Worm (Caenorhabditis elegans): ENCODE measurements around the gene Y22D7AR.3.

Gene Y22D7AR.3

DNA sequence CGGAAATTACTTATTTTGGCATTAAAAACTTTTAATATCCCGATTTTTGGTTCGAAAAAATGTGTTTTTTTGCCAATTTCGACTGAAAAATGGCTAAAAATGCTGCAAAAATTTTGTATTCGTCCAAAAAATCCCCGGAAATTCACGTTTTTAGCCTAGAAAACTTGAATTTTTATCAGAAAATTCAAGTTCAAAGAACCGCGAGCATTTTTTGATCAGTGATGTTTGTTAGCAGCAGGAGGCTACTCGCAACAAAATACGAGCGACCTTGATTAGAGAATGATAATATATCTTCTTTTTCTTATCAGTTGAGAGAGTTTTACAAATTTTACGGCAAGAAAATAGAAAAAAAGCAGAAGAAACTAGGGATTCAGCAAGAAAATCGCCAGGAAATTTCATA, 43.3 kb downstream of the Y22D7AR.3 start:
- TF ChIP-seq Y116A8C.19 (tag; optimal IDR thresholded peaks at IDR 0.05; ENCODE audit: borderline replicate concordance), result no peak
- no peak for TF ChIP-seq sptf-1 (tag; optimal IDR thresholded peaks at IDR 0.05)
- no peak for TF ChIP-seq egl-13 (tag; optimal IDR thresholded peaks at IDR 0.05)
- TF ChIP-seq lsy-2 (tag; optimal IDR thresholded peaks at IDR 0.05), result peak in 1 of 2 experiments; percentile 7
- TF ChIP-seq dpl-1 (GFP tag; optimal IDR thresholded peaks at IDR 0.05), result no peak
- no peak for TF ChIP-seq nhr-85 (tag)
- no peak for TF ChIP-seq nhr-77 (tag; optimal IDR thresholded peaks at IDR 0.05)
- no peak for TF ChIP-seq ceh-63 (GFP tag; optimal IDR thresholded peaks at IDR 0.05)
- TF ChIP-seq ceh-82 (tag; optimal IDR thresholded peaks at IDR 0.05), result no peak
- TF ChIP-seq tlp-1 (tag; optimal IDR thresholded peaks at IDR 0.05), result no peak
- TF ChIP-seq fkh-10 (GFP tag; optimal IDR thresholded peaks at IDR 0.05), result no peak
- no peak for TF ChIP-seq irx-1 (tag; optimal IDR thresholded peaks at IDR 0.05)
- no peak for TF ChIP-seq isw-1 (GFP tag; IDR thresholded peaks at IDR 0.05)
- no peak for TF ChIP-seq hlh-17 (GFP tag; optimal IDR thresholded peaks at IDR 0.05; ENCODE audit: borderline replicate concordance)
- TF ChIP-seq fkh-8 (tag; optimal IDR thresholded peaks at IDR 0.05), result no peak
- TF ChIP-seq pqm-1 (tag; optimal IDR thresholded peaks at IDR 0.05), result no peak
- TF ChIP-seq F16B12.6 (tag; optimal IDR thresholded peaks at IDR 0.05), result no peak
- TF ChIP-seq nhr-12 (tag; optimal IDR thresholded peaks at IDR 0.05), result no peak
- TF ChIP-seq C04F5.9 (tag; optimal IDR thresholded peaks at IDR 0.05), result no peak
- TF ChIP-seq vab-15 (tag; optimal IDR thresholded peaks at IDR 0.05), result no peak
- TF ChIP-seq efl-1 (optimal IDR thresholded peaks at IDR 0.05), result no peak
- TF ChIP-seq efl-1 (GFP tag; optimal IDR thresholded peaks at IDR 0.05 in 1 of 2), result peak in 1 of 2 experiments; percentile 15
- TF ChIP-seq skn-1 (tag; optimal IDR thresholded peaks at IDR 0.05), result no peak
- TF ChIP-seq ceh-90 (tag; optimal IDR thresholded peaks at IDR 0.05), result no peak
- no peak for TF ChIP-seq C16A3.4 (tag; optimal IDR thresholded peaks at IDR 0.05)
- TF ChIP-seq sox-4 (tag; optimal IDR thresholded peaks at IDR 0.05), result no peak
- TF ChIP-seq nhr-20 (tag; optimal IDR thresholded peaks at IDR 0.05), result peak; percentile 46
- no peak for TF ChIP-seq nhr-47 (tag; optimal IDR thresholded peaks at IDR 0.05)
- no peak for TF ChIP-seq rnt-1 (tag; optimal IDR thresholded peaks at IDR 0.05)
- no peak for TF ChIP-seq lin-39 (tag; optimal IDR thresholded peaks at IDR 0.05)
- TF ChIP-seq nhr-84 (tag; optimal IDR thresholded peaks at IDR 0.05), result no peak
- TF ChIP-seq nhr-19 (GFP tag; conservative IDR thresholded peaks at IDR 0.05), result peak; percentile 42
- no peak for TF ChIP-seq C34B4.2 (tag; optimal IDR thresholded peaks at IDR 0.05)
- TF ChIP-seq lin-35 (GFP tag; optimal IDR thresholded peaks at IDR 0.05), result no peak
- peak; percentile 18 for TF ChIP-seq ztf-4 (tag; optimal IDR thresholded peaks at IDR 0.05)
- no peak for TF ChIP-seq aha-1 (tag; optimal IDR thresholded peaks at IDR 0.05)
- no peak for TF ChIP-seq nhr-11 (tag; optimal IDR thresholded peaks at IDR 0.05)
- no peak for TF ChIP-seq ceh-8 (GFP tag; optimal IDR thresholded peaks at IDR 0.05)
- no peak for TF ChIP-seq ets-5 (GFP tag; IDR thresholded peaks at IDR 0.05)
- no peak for TF ChIP-seq pag-3 (tag; optimal IDR thresholded peaks at IDR 0.05; ENCODE audit: borderline replicate concordance, insufficient read depth)
- TF ChIP-seq lin-15B (tag; optimal IDR thresholded peaks at IDR 0.05), result no peak
- no peak for TF ChIP-seq unc-86 (tag; optimal IDR thresholded peaks at IDR 0.05)
- no peak for TF ChIP-seq unc-62 (GFP tag; optimal IDR thresholded peaks at IDR 0.05)
- peak; percentile 58 for TF ChIP-seq snu-23 (GFP tag; optimal IDR thresholded peaks at IDR 0.05)
- no peak for TF ChIP-seq egl-27 (tag; optimal IDR thresholded peaks at IDR 0.05)
- no peak for TF ChIP-seq tbx-2 (tag; optimal IDR thresholded peaks at IDR 0.05)
- peak; percentile 17 for TF ChIP-seq mep-1 (tag; optimal IDR thresholded peaks at IDR 0.05)
- TF ChIP-seq swsn-7 (tag; optimal IDR thresholded peaks at IDR 0.05), result no peak
- TF ChIP-seq elt-3 (tag; optimal IDR thresholded peaks at IDR 0.05), result peak in 3 of 6 experiments; percentile 12 to 67 (median 62)
- TF ChIP-seq ces-1 (GFP tag; optimal IDR thresholded peaks at IDR 0.05), result no peak
- TF ChIP-seq blmp-1 (tag; optimal IDR thresholded peaks at IDR 0.05), result peak; percentile 25
- no peak for TF ChIP-seq lin-13 (GFP tag; optimal IDR thresholded peaks at IDR 0.05)
- no peak for TF ChIP-seq unc-98 (GFP tag; IDR thresholded peaks at IDR 0.05)
- TF ChIP-seq nhr-90 (tag; optimal IDR thresholded peaks at IDR 0.05; ENCODE audit: poor library complexity), result peak; percentile 43
- peak; percentile 29 for TF ChIP-seq ama-1 (optimal IDR thresholded peaks at IDR 0.05)
